Worm (Caenorhabditis elegans): ENCODE data around the gene F22B7.3.

DNA sequence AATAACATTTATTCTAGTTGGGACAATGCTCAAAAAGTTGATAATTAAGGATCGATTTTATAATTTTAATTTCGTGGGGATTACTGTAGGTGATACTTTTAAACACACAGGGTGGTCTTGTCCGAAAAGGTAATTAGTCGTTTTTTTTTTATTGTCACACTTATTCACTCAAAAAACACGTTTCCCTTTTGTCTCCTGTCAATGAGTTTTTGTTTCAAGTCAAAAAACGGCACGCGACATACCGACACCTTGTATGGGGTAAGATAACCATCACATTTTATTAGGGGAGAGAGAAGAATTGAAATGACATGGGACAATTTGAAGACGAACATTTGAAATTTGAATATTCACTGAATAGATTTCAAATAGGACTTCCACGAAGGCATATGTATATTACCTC lies 23.6 kb upstream of the F22B7.3 start:
- TF ChIP-seq lsy-2 (tag; optimal IDR thresholded peaks at IDR 0.05) (no peak), lin-13 (tag; optimal IDR thresholded peaks at IDR 0.05) (no peak), nhr-76 (tag; optimal IDR thresholded peaks at IDR 0.05) (no peak), M03D4.4 (tag; optimal IDR thresholded peaks at IDR 0.05) (no peak), blmp-1 (tag; optimal IDR thresholded peaks at IDR 0.05) (no peak)
